Fruit fly (Drosophila melanogaster) whole organism, embryonic: ENCODE measurements around the gene dpr9.
A peak's percentile ranks its signal among the peaks of the same experiment; 100 is the strongest.

Source experiments
- Adf1 ChIP-seq: fragments of 200-800 bp; sonication (Bioruptor generic); IDR thresholded peaks from 2 replicates; pipeline ENCODE4 v1.3.6; 2022; ENCODE audit warnings: missing biosample characterization, missing genetic modification characterization
- CG1024 ChIP-seq: fragments of 200-800 bp; sonication (Bioruptor generic); IDR thresholded peaks from 2 replicates; pipeline ENCODE4 v1.3.6; 2022; ENCODE audit warnings: missing biosample characterization, missing genetic modification characterization
- CG12659 ChIP-seq: fragments of 200-800 bp; sonication (Bioruptor generic); optimal IDR thresholded peaks from 3 replicates; lab custom pipeline; 2017; ENCODE audit warnings: mild to moderate bottlenecking, missing biosample characterization, missing genetic modification reagents, missing genetic modification characterization
- CG12744 ChIP-seq: fragments of 200-800 bp; sonication (Bioruptor generic); optimal IDR thresholded peaks from 2 replicates; lab custom pipeline; 2016; ENCODE audit warnings: missing biosample characterization, missing genetic modification characterization
- CG13424 ChIP-seq: fragments of 200-800 bp; sonication (Bioruptor generic); optimal IDR thresholded peaks from 2 replicates; lab custom pipeline; 2019; ENCODE audit warnings: missing biosample characterization, mild to moderate bottlenecking, missing genetic modification characterization, moderate library complexity
- CG14860 ChIP-seq: fragments of 200-800 bp; sonication (Bioruptor generic); IDR thresholded peaks from 3 replicates; pipeline ENCODE4 v1.3.6; 2022; ENCODE audit warnings: missing biosample characterization, missing genetic modification characterization; ENCODE audit not compliant: partially characterized antibody
- CG15073 ChIP-seq: fragments of 200-800 bp; sonication (Bioruptor generic); optimal IDR thresholded peaks from 2 replicates; lab custom pipeline; 2016; ENCODE audit warnings: missing biosample characterization, missing genetic modification characterization
- CG17361 ChIP-seq: fragments of 200-800 bp; sonication (Bioruptor generic); IDR thresholded peaks from 3 replicates; pipeline ENCODE4 v1.3.6; 2022; ENCODE audit warnings: missing biosample characterization, missing genetic modification characterization
- CG17802 ChIP-seq: fragments of 200-800 bp; sonication (Bioruptor generic); optimal IDR thresholded peaks from 2 replicates; lab custom pipeline; 2018; ENCODE audit warnings: missing biosample characterization, mild to moderate bottlenecking, missing genetic modification characterization, moderate library complexity
- CG17829 ChIP-seq: fragments of 200-800 bp; optimal IDR thresholded peaks from 2 replicates; lab custom pipeline; 2019; ENCODE audit warnings: missing biosample characterization, mild to moderate bottlenecking, missing genetic modification characterization, moderate library complexity
- CG18262 ChIP-seq: fragments of 200-800 bp; optimal IDR thresholded peaks from 3 replicates; lab custom pipeline; 2019; ENCODE audit warnings: missing biosample characterization, mild to moderate bottlenecking, missing genetic modification characterization, moderate library complexity
- CG18476 ChIP-seq: fragments of 200-800 bp; sonication (Bioruptor generic); optimal IDR thresholded peaks from 2 replicates; lab custom pipeline; 2016; ENCODE audit warnings: missing biosample characterization, mild to moderate bottlenecking, missing genetic modification characterization
- CG2202 ChIP-seq: fragments of 200-800 bp; sonication (Bioruptor generic); optimal IDR thresholded peaks from 2 replicates; lab custom pipeline; 2018; ENCODE audit warnings: missing biosample characterization, mild to moderate bottlenecking, missing genetic modification characterization
- CG30403 ChIP-seq: fragments of 200-800 bp; sonication (Bioruptor generic); optimal IDR thresholded peaks from 3 replicates; lab custom pipeline; 2016; ENCODE audit warnings: missing biosample characterization, missing genetic modification characterization
- CG31388 ChIP-seq: fragments of 200-800 bp; sonication (Bioruptor generic); optimal IDR thresholded peaks from 2 replicates; lab custom pipeline; 2016; ENCODE audit warnings: missing biosample characterization, missing genetic modification characterization
- CG3163 ChIP-seq: fragments of 200-800 bp; sonication (Bioruptor generic); optimal IDR thresholded peaks from 3 replicates; lab custom pipeline; 2016; ENCODE audit warnings: missing biosample characterization, missing genetic modification characterization
- CG4854 ChIP-seq: fragments of 200-800 bp; sonication (Bioruptor generic); optimal IDR thresholded peaks from 2 replicates; lab custom pipeline; 2016; ENCODE audit warnings: missing biosample characterization, missing genetic modification characterization, inconsistent platforms
- CG5953 ChIP-seq: fragments of 200-800 bp; sonication (Bioruptor generic); IDR thresholded peaks from 2 replicates; pipeline ENCODE4 v1.3.6; 2022; ENCODE audit warnings: missing biosample characterization, missing genetic modification characterization
- CG6654 ChIP-seq: fragments of 200-800 bp; sonication (Bioruptor generic); optimal IDR thresholded peaks from 2 replicates; lab custom pipeline; 2017; ENCODE audit warnings: missing biosample characterization, mild to moderate bottlenecking, missing genetic modification characterization
- CG7928 ChIP-seq: fragments of 200-800 bp; sonication (Bioruptor generic); optimal IDR thresholded peaks from 2 replicates; lab custom pipeline; 2017; ENCODE audit warnings: missing biosample characterization, mild to moderate bottlenecking, missing genetic modification characterization
- CG9876 ChIP-seq: fragments of 200-800 bp; sonication (Bioruptor generic); optimal IDR thresholded peaks from 2 replicates; lab custom pipeline; 2016; ENCODE audit warnings: missing biosample characterization, missing genetic modification characterization
- D19A ChIP-seq: fragments of 200-800 bp; optimal IDR thresholded peaks from 3 replicates; lab custom pipeline; 2019; ENCODE audit warnings: missing biosample characterization, mild to moderate bottlenecking, missing genetic modification characterization, moderate library complexity
- Dp ChIP-seq: fragments of 200-800 bp; sonication (Bioruptor generic); optimal IDR thresholded peaks from 2 replicates; lab custom pipeline; 2018; ENCODE audit warnings: missing biosample characterization, mild to moderate bottlenecking, missing genetic modification characterization, moderate library complexity
- Drgx ChIP-seq: fragments of 200-800 bp; sonication (Bioruptor generic); IDR thresholded peaks from 2 replicates; pipeline ENCODE4 v1.3.6; 2022; ENCODE audit warnings: missing biosample characterization, missing genetic modification characterization
- E2f2 ChIP-seq: fragments of 200-800 bp; sonication (Bioruptor generic); IDR thresholded peaks from 2 replicates; pipeline ENCODE4 v1.3.6; 2022; ENCODE audit warnings: missing biosample characterization, missing genetic modification characterization
- Ets65A ChIP-seq: fragments of 200-800 bp; sonication (Bioruptor generic); peaks from one replicate; lab custom pipeline; 2016; ENCODE audit warnings: missing biosample characterization, missing genetic modification characterization
- HLHmδ ChIP-seq: fragments of 200-800 bp; sonication (Bioruptor generic); optimal IDR thresholded peaks from 2 replicates; lab custom pipeline; 2018; ENCODE audit warnings: missing biosample characterization, mild to moderate bottlenecking, missing genetic modification characterization, moderate library complexity
- Hand ChIP-seq: fragments of 200-800 bp; sonication (Bioruptor generic); optimal IDR thresholded peaks from 2 replicates; lab custom pipeline; 2017; ENCODE audit warnings: mild to moderate bottlenecking, missing biosample characterization, missing genetic modification reagents, missing genetic modification characterization
- MESR4 ChIP-seq: fragments of 200-800 bp; sonication (Bioruptor generic); optimal IDR thresholded peaks from 2 replicates; lab custom pipeline; 2018; ENCODE audit warnings: missing biosample characterization, mild to moderate bottlenecking, missing genetic modification characterization, moderate library complexity
- Spps ChIP-seq: fragments of 200-800 bp; sonication (Bioruptor generic); optimal IDR thresholded peaks from 2 replicates; lab custom pipeline; 2018; ENCODE audit warnings: missing biosample characterization, mild to moderate bottlenecking, missing genetic modification characterization
- Xrp1 ChIP-seq: fragments of 200-800 bp; sonication (Bioruptor generic); IDR thresholded peaks from 2 replicates; pipeline ENCODE4 v1.3.6; 2022; ENCODE audit warnings: missing biosample characterization, missing genetic modification characterization
- ab ChIP-seq: fragments of 200-800 bp; sonication (Bioruptor generic); optimal IDR thresholded peaks from 2 replicates; lab custom pipeline; 2016; ENCODE audit warnings: missing biosample characterization, missing genetic modification characterization
- az2 ChIP-seq: fragments of 200-800 bp; sonication (Bioruptor generic); optimal IDR thresholded peaks from 3 replicates; lab custom pipeline; 2016; ENCODE audit warnings: missing biosample characterization, missing genetic modification characterization
- croc ChIP-seq: fragments of 200-800 bp; sonication (Bioruptor generic); conservative IDR thresholded peaks from 3 replicates; pipeline ENCODE4 v1.3.6; 2022; ENCODE audit warnings: missing biosample characterization, missing genetic modification characterization
- cwo ChIP-seq: fragments of 200-800 bp; sonication (Bioruptor generic); optimal IDR thresholded peaks from 3 replicates; lab custom pipeline; 2017; ENCODE audit warnings: missing biosample characterization, missing genetic modification characterization, mild to moderate bottlenecking, moderate library complexity, missing genetic modification reagents
- danr ChIP-seq: fragments of 200-800 bp; sonication (Bioruptor generic); IDR thresholded peaks from 2 replicates; pipeline ENCODE4 v1.3.6; 2022; ENCODE audit warnings: missing biosample characterization, missing genetic modification characterization
- dpn ChIP-seq, 2 experiments: fragments of 200-800 bp; sonication (Bioruptor generic); optimal IDR thresholded peaks; 3 replicates each; lab custom pipeline; 2016; ENCODE audit warnings: missing biosample characterization in 2 of 2, missing genetic modification characterization in 2 of 2
- ewg ChIP-seq: fragments of 200-800 bp; sonication (Bioruptor generic); optimal IDR thresholded peaks from 3 replicates; lab custom pipeline; 2017; ENCODE audit warnings: mild to moderate bottlenecking, missing biosample characterization, missing genetic modification reagents, missing genetic modification characterization
- exex ChIP-seq: fragments of 200-800 bp; sonication (Bioruptor generic); optimal IDR thresholded peaks from 4 replicates; lab custom pipeline; 2018; ENCODE audit warnings: missing biosample characterization, mild to moderate bottlenecking, missing genetic modification characterization, moderate library complexity
- fd96Cb ChIP-seq: fragments of 200-800 bp; sonication (Bioruptor generic); optimal IDR thresholded peaks from 2 replicates; lab custom pipeline; 2018; ENCODE audit warnings: missing biosample characterization, mild to moderate bottlenecking, missing genetic modification characterization, moderate library complexity
- lov ChIP-seq, 2 experiments: fragments of 200-800 bp in 1 of 2; fragments of >200 bp in 1 of 2; sonication (Bioruptor generic) in 1 of 2; IDR thresholded peaks in 1 of 2; optimal IDR thresholded peaks in 1 of 2; 2 replicates in 1 of 2; 3 replicates in 1 of 2; pipeline versions ENCODE4 v1.3.6 to Lab custom; 2017 to 2022; ENCODE audit warnings: missing biosample characterization in 1 of 2, missing genetic modification characterization in 1 of 2
- mld ChIP-seq: fragments of 200-800 bp; sonication (Bioruptor generic); IDR thresholded peaks from 3 replicates; pipeline ENCODE4 v1.3.6; 2022; ENCODE audit warnings: missing biosample characterization, missing genetic modification characterization; ENCODE audit not compliant: partially characterized antibody
- ranshi ChIP-seq: fragments of 200-800 bp; sonication (Bioruptor generic); IDR thresholded peaks from 2 replicates; pipeline ENCODE4 v1.3.6; 2022; ENCODE audit warnings: missing biosample characterization, missing genetic modification characterization
- seq ChIP-seq: fragments of 200-800 bp; sonication (Bioruptor generic); IDR thresholded peaks from 2 replicates; pipeline ENCODE4 v1.3.6; 2022; ENCODE audit warnings: missing biosample characterization, missing genetic modification characterization
- sna ChIP-seq: fragments of 200-800 bp; sonication (Bioruptor generic); IDR thresholded peaks from 2 replicates; pipeline ENCODE4 v1.3.6; 2022; ENCODE audit warnings: missing biosample characterization, missing genetic modification characterization; ENCODE audit not compliant: partially characterized antibody
- sr ChIP-seq: fragments of 200-800 bp; sonication (Bioruptor generic); IDR thresholded peaks from 3 replicates; pipeline ENCODE4 v1.3.6; 2022; ENCODE audit warnings: missing biosample characterization, missing genetic modification characterization
- tgo ChIP-seq: fragments of 200-800 bp; sonication (Bioruptor generic); IDR thresholded peaks from 3 replicates; pipeline ENCODE4 v1.3.6; 2022; ENCODE audit warnings: missing biosample characterization, missing genetic modification characterization
- tin ChIP-seq: fragments of 200-800 bp; sonication (Bioruptor generic); optimal IDR thresholded peaks from 3 replicates; lab custom pipeline; 2016; ENCODE audit warnings: missing biosample characterization, missing genetic modification characterization
- tna ChIP-seq: fragments of 200-800 bp; sonication (Bioruptor generic); IDR thresholded peaks from 2 replicates; pipeline ENCODE4 v1.3.6; 2022; ENCODE audit warnings: missing biosample characterization, missing genetic modification characterization; ENCODE audit not compliant: partially characterized antibody
- ttk ChIP-seq: fragments of 200-800 bp; sonication (Bioruptor generic); IDR thresholded peaks from 2 replicates; pipeline ENCODE4 v2.1.2; 2022; ENCODE audit warnings: missing biosample characterization, missing genetic modification characterization
- unc-4 ChIP-seq: fragments of 200-800 bp; sonication (Bioruptor generic); IDR thresholded peaks from 2 replicates; pipeline ENCODE4 v1.3.6; 2022; ENCODE audit warnings: missing biosample characterization, missing genetic modification characterization; ENCODE audit not compliant: partially characterized antibody
- yki ChIP-seq: fragments of >200 bp; optimal IDR thresholded peaks from 3 replicates; lab custom pipeline; 2018
- zfh1 ChIP-seq: fragments of 200-800 bp; sonication (Bioruptor generic); IDR thresholded peaks from 3 replicates; pipeline ENCODE4 v1.3.6; 2022; ENCODE audit warnings: missing biosample characterization, missing genetic modification characterization

dpr9 gene

DNA sequence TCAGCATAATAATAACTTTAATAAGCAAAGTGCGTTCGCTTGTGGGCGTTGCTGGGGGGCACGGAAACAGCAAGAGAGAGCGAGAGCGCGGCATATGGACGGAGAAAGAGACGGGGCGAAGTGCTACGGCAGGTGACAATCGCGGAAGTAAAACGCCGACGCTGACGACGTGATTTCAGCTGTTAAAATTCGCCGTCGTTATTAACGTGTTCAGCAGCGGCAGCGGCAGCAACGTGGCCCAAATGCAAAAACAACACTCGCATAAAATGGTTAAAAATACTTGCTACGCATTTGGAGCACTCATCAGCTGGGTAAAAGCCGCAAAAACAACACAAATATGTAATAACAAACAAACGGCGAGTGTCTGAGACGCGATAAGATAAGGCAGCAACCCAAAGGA lies 15.8 kb upstream of the dpr9 start (continued):
- TF ChIP-seq CG18262 (no peak), CG5953 (GFP tag; lab: Robert Waterston, UW) (0 out of 2 replicates have a peak, but pooled peaks have one; percentile 36), croc (no peak), ranshi (GFP tag; lab: Robert Waterston, UW) (peak; percentile 17; the same call in 1 of the 2 replicates), CG17802 (no peak), CG12659 (GFP tag; lab: Kevin White, UChicago) (peak; percentile 7), ewg (GFP tag; lab: Kevin White, UChicago) (peak; percentile 6), CG18476 (no peak), Adf1 (peak; percentile 75), zfh1 (GFP tag; lab: Robert Waterston, UW) (no peak), Drgx (GFP tag; lab: Robert Waterston, UW) (no peak), CG12744 (GFP tag; lab: Kevin White, UChicago) (no peak), Xrp1 (GFP tag; lab: Robert Waterston, UW) (peak; percentile 24; the same call in 1 of the 2 replicates), CG3163 (no peak), tgo (GFP tag; lab: Robert Waterston, UW) (no peak), CG17361 (GFP tag; lab: Robert Waterston, UW) (no peak), ab (GFP tag; lab: Kevin White, UChicago) (no peak), Ets65A (GFP tag; lab: Kevin White, UChicago) (no peak), tna (GFP tag; lab: Robert Waterston, UW) (no peak), Hand (peak; percentile 18), CG7928 (GFP tag; lab: Kevin White, UChicago) (no peak), yki (no peak), CG4854 (GFP tag; lab: Kevin White, UChicago) (no peak), seq (GFP tag; lab: Robert Waterston, UW) (no peak), CG13424 (no peak), HLHmδ (GFP tag; lab: Kevin White, UChicago) (no peak), ttk (no peak), CG9876 (GFP tag; lab: Kevin White, UChicago) (no peak), sna (GFP tag; lab: Robert Waterston, UW) (no peak)

DNA sequence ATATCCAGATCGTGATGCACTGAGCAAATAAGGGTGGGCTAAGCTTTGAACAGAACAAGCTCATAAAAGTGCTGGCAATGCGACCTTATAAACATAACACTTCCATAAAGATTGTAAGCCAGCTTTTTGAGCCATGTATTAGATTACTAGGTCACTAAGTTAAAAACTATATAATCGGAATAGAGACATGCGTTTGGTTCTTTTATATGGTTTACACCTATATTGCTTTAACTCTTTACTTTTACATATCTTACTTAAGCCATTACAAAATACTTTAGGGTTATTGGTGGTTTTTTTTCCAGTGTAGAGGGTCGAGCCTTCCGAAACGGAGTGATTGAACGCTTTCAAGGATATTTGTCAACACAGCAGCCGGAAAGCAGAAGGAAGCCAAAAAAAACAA lies 15.3 kb upstream of the dpr9 start:
- TF ChIP-seq CG2202 (tag; lab: Kevin White, UChicago), result no peak
- TF ChIP-seq sr (GFP tag; lab: Robert Waterston, UW), result no peak
- TF ChIP-seq lov (optimal IDR thresholded peaks at IDR 0.05; lab: Kevin White, UChicago), result no peak
- TF ChIP-seq lov (GFP tag; IDR thresholded peaks at IDR 0.05; lab: Robert Waterston, UW), result no peak
- TF ChIP-seq az2 (GFP tag; lab: Kevin White, UChicago), result peak; percentile 5
- no peak for TF ChIP-seq danr
- no peak for TF ChIP-seq CG30403
- no peak for TF ChIP-seq CG14860 (GFP tag; lab: Robert Waterston, UW)
- peak in 1 of 2 experiments; percentile 2 for TF ChIP-seq dpn (GFP tag; optimal IDR thresholded peaks at IDR 0.05; lab: Kevin White, UChicago)
- peak; percentile 10 for TF ChIP-seq CG17829 (tag; lab: Kevin White, UChicago)
- TF ChIP-seq CG1024 (GFP tag; lab: Robert Waterston, UW), result no peak
- TF ChIP-seq E2f2, result no peak
- TF ChIP-seq CG31388 (GFP tag; lab: Kevin White, UChicago), result no peak
- no peak for TF ChIP-seq Spps (tag; lab: Kevin White, UChicago)
- no peak for TF ChIP-seq D19A (tag; lab: Kevin White, UChicago)
- TF ChIP-seq MESR4 (GFP tag; lab: Kevin White, UChicago), result no peak
- no peak for TF ChIP-seq mld
- no peak for TF ChIP-seq unc-4
- TF ChIP-seq CG6654 (GFP tag; lab: Kevin White, UChicago), result no peak
- no peak for TF ChIP-seq tin
- TF ChIP-seq exex, result no peak
- TF ChIP-seq cwo (GFP tag; lab: Kevin White, UChicago), result no peak
- TF ChIP-seq fd96Cb (tag; lab: Kevin White, UChicago), result peak; percentile 35
- TF ChIP-seq CG15073 (GFP tag; lab: Kevin White, UChicago), result no peak
- TF ChIP-seq Dp (GFP tag; lab: Kevin White, UChicago), result no peak
